Fruit fly (Drosophila melanogaster): ENCODE data around the gene CG12637.
"Not testable (repeated sequence)": the region's sequence is repeated elsewhere in the genome, so short reads cannot be mapped to it uniquely, and the experiment has no call there.

CG12637 gene

DNA sequence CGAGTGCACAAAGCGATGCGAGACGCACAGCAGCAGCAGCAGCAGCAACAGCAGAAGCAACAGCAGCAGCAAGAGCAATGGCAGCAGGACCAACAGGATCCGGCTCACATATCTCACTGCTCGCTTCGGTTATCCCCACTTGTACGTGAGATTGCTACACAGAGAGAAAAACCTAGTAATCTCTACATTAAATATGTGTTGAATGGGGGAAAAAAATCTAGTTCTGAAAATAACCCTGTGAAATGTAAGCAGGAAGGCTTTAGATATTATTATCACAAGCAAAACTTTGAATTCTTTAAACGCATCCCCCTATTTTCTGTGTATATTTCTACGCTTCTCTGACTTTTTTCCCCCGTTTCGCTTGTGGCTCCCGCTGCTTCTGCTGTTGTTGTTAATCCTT, 24.5 kb upstream of the CG12637 start (continued):
- no peak for TF ChIP-seq Drgx (GFP tag; IDR thresholded peaks at IDR 0.05)
- TF ChIP-seq row (GFP tag; IDR thresholded peaks at IDR 0.05): peak; percentile 45
- TF ChIP-seq chn (GFP tag; optimal IDR thresholded peaks at IDR 0.05): no peak
- TF ChIP-seq CG9932 (GFP tag; IDR thresholded peaks at IDR 0.05): no peak
- no peak for TF ChIP-seq CG15601 (tag; optimal IDR thresholded peaks at IDR 0.05)
- TF ChIP-seq Hmr (GFP tag; optimal IDR thresholded peaks at IDR 0.05): peak; percentile 6
- no peak for TF ChIP-seq hkb (optimal IDR thresholded peaks at IDR 0.05)
- 0 out of 2 replicates have a peak, but pooled peaks have one; percentile 7 for TF ChIP-seq hkb (GFP tag; IDR thresholded peaks at IDR 0.05)
- TF ChIP-seq Lpt (GFP tag; optimal IDR thresholded peaks at IDR 0.05): no peak
- TF ChIP-seq H2.0 (GFP tag; IDR thresholded peaks at IDR 0.05): no peak
- TF ChIP-seq Meics (GFP tag; optimal IDR thresholded peaks at IDR 0.05): peak; percentile 10
- no peak for TF ChIP-seq CG15269 (tag; optimal IDR thresholded peaks at IDR 0.05)

- not testable (repeated sequence) for TF ChIP-seq CG5180, CG15514, ftz-f1 (GFP tag; optimal IDR thresholded peaks at IDR 0.05)
Measured at dm6 chrX:10661743-10662142, 11.5 kb downstream of the CG12637 start, which contains the start of gene Rab9E. TSS of gene Rab9E (minus strand) at chrX:10661843.

DNA sequence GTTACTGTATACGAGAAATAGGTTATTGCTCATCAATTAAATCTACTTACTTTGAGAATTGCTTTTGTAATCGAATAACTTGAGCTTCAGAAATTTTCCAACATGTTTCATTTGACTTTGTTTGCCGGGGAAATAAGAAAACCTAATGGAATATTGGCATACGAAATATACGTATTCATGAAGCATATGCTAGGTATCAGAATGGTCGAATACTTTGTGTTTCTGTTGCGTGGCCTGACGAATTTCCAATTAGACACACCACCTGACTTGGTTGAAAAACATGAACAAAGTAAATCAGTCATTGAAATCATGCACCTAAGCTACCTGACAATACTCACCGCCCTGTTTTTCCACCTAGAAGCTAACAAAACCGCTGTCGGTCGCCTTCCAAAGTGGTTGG, 15.9 kb downstream of the CG12637 start, which contains the start of gene CG2111:
Gene CG2111, plus strand, starts transcription at position 301 of the 400 bp plus-strand sequence.
- TF ChIP-seq zen2 (GFP tag; IDR thresholded peaks at IDR 0.05; ENCODE audit: partially characterized antibody) (no peak), bsh (GFP tag; optimal IDR thresholded peaks at IDR 0.05) (no peak), zfh1 (GFP tag; IDR thresholded peaks at IDR 0.05) (no peak), hb (GFP tag; IDR thresholded peaks at IDR 0.05; ENCODE audit: partially characterized antibody) (no peak), CG9932 (GFP tag; IDR thresholded peaks at IDR 0.05) (no peak), CG12219 (GFP tag; optimal IDR thresholded peaks at IDR 0.05) (no peak), CG11560 (tag; IDR thresholded peaks at IDR 0.05) (no peak), dan (GFP tag; IDR thresholded peaks at IDR 0.05) (no peak), CG10321 (GFP tag; IDR thresholded peaks at IDR 0.05) (no peak)

- peak; percentile 61 for TF ChIP-seq CG13894 (tag; optimal IDR thresholded peaks at IDR 0.05)
- peak; percentile 66 for TF ChIP-seq CTCF (GFP tag; optimal IDR thresholded peaks at IDR 0.05)
- TF ChIP-seq Ets65A (GFP tag): peak; percentile 44
- no peak for TF ChIP-seq CG4707 (GFP tag; optimal IDR thresholded peaks at IDR 0.05)
Measured at dm6 chrX:10656216-10656615, 17.1 kb downstream of the CG12637 start.

- TF ChIP-seq Ets65A (GFP tag) (peak; percentile 85), sens (GFP tag) (peak; percentile 14), CG16779 (GFP tag; IDR thresholded peaks at IDR 0.05) (no peak), CG7372 (GFP tag; IDR thresholded peaks at IDR 0.05) (peak; percentile 86), mam (GFP tag; optimal IDR thresholded peaks at IDR 0.05) (no peak), CTCF (GFP tag; optimal IDR thresholded peaks at IDR 0.05) (peak; percentile 76)
Measured at dm6 chrX:10642233-10642751, 31.0 kb downstream of the CG12637 start.

- TF ChIP-seq Atf3 (GFP tag; optimal IDR thresholded peaks at IDR 0.05): no peak
- no peak for TF ChIP-seq Dfd (GFP tag; optimal IDR thresholded peaks at IDR 0.05)
- peak; percentile 3 for TF ChIP-seq gcm (GFP tag; optimal IDR thresholded peaks at IDR 0.05)
- TF ChIP-seq chn (GFP tag; optimal IDR thresholded peaks at IDR 0.05): peak; percentile 1
- TF ChIP-seq fd64A (GFP tag; optimal IDR thresholded peaks at IDR 0.05): no peak
- TF ChIP-seq Ssrp (tag; optimal IDR thresholded peaks at IDR 0.05): peak; percentile 30
- TF ChIP-seq H2.0 (GFP tag; IDR thresholded peaks at IDR 0.05): no peak
- no peak for TF ChIP-seq unc-4 (GFP tag; IDR thresholded peaks at IDR 0.05; ENCODE audit: partially characterized antibody)
- TF ChIP-seq aop (GFP tag; IDR thresholded peaks at IDR 0.05): no peak
- TF ChIP-seq BtbVII (GFP tag; optimal IDR thresholded peaks at IDR 0.05): no peak
- no peak for TF ChIP-seq CG12769 (tag; optimal IDR thresholded peaks at IDR 0.05)
- no peak for TF ChIP-seq fd102C (GFP tag; optimal IDR thresholded peaks at IDR 0.05)
- TF ChIP-seq CG9437 (GFP tag; optimal IDR thresholded peaks at IDR 0.05): peak; percentile 44
- TF ChIP-seq ems (GFP tag; optimal IDR thresholded peaks at IDR 0.05): peak; percentile 20
Measured at dm6 chrX:10628874-10629273, 44.4 kb downstream of the CG12637 start.
